Worm (Caenorhabditis elegans): Measurements from ENCODE around the gene col-169.

Gene col-169

DNA sequence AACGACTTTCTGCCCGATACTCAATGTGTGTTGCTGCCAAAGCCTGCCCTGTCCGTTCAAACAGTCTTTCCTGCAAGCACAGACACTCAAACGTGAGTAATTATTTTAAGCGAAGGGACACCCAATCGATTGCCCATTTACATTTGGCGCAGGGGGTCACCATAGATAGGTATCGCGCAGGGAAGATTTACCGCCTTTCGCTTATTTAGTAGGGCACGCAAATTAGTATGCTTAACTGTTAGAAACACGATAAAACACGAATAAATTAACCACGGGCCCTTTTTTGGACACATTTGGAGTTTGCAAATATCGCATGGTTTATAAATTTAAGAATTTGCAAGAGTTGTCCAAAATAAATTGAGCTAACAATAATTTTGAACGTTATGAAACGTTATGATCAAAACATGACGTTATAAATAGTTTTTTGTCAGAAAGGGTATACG lies 32.5 kb upstream of the col-169 start (continued):
- TF ChIP-seq nhr-25 (tag; optimal IDR thresholded peaks at IDR 0.05; ENCODE audit: borderline replicate concordance, insufficient read depth) (peak; percentile 98), dpl-1 (GFP tag; optimal IDR thresholded peaks at IDR 0.05) (peak; percentile 74), cey-2 (tag; optimal IDR thresholded peaks at IDR 0.05; ENCODE audit: borderline replicate concordance, insufficient read depth) (peak; percentile 56), snpc-4 (tag; optimal IDR thresholded peaks at IDR 0.05) (peak; percentile 62), R02D3.7 (tag; optimal IDR thresholded peaks at IDR 0.05) (no peak), ztf-7 (tag; optimal IDR thresholded peaks at IDR 0.05) (peak; percentile 94), duxl-1 (tag; optimal IDR thresholded peaks at IDR 0.05; ENCODE audit: poor library complexity) (peak; percentile 99), nhr-111 (GFP tag; optimal IDR thresholded peaks at IDR 0.05) (peak; percentile 44), daf-8 (GFP tag; IDR thresholded peaks at IDR 0.05) (0 out of 2 replicates have a peak, but pooled peaks have one; percentile 83), zip-2 (tag; optimal IDR thresholded peaks at IDR 0.05) (peak; percentile 97), lin-39 (tag; optimal IDR thresholded peaks at IDR 0.05) (peak; percentile 84), unc-39 (tag; optimal IDR thresholded peaks at IDR 0.05) (no peak), rbr-2 (tag; optimal IDR thresholded peaks at IDR 0.05) (peak; percentile 99), lim-7 (GFP tag; IDR thresholded peaks at IDR 0.05) (peak; percentile 53; the same call in 1 of the 2 replicates), mxl-2 (GFP tag; conservative IDR thresholded peaks at IDR 0.05) (peak; percentile 91), dmd-8 (GFP tag; IDR thresholded peaks at IDR 0.05) (peak; percentile 83), hlh-30 (tag; optimal IDR thresholded peaks at IDR 0.05; ENCODE audit: insufficient read depth) (peak; percentile 95), D1046.2 (GFP tag; IDR thresholded peaks at IDR 0.05) (peak; percentile 95), ceh-82 (tag; optimal IDR thresholded peaks at IDR 0.05) (peak; percentile 96), aly-2 (tag; optimal IDR thresholded peaks at IDR 0.05) (no peak), zip-11 (GFP tag; IDR thresholded peaks at IDR 0.05) (0 out of 2 replicates have a peak, but pooled peaks have one; percentile 38), egl-43 (GFP tag; IDR thresholded peaks at IDR 0.05) (peak; percentile 100), gei-8 (GFP tag; optimal IDR thresholded peaks at IDR 0.05) (peak; percentile 96), ztf-11 (tag; optimal IDR thresholded peaks at IDR 0.05) (peak; percentile 96), nhr-41 (GFP tag; IDR thresholded peaks at IDR 0.05) (peak; percentile 91), hif-1 (tag; optimal IDR thresholded peaks at IDR 0.05) (peak; percentile 85 to 92), sdz-12 (GFP tag; optimal IDR thresholded peaks at IDR 0.05) (peak; percentile 85), tra-1 (GFP tag; IDR thresholded peaks at IDR 0.05) (peak; percentile 98), daf-19 (GFP tag; conservative IDR thresholded peaks at IDR 0.05) (peak; percentile 97), egl-27 (tag; optimal IDR thresholded peaks at IDR 0.05) (peak; percentile 95), F37D6.2 (tag; optimal IDR thresholded peaks at IDR 0.05) (peak; percentile 99), tag-97 (GFP tag; IDR thresholded peaks at IDR 0.05) (peak; percentile 91; the same call in 1 of the 2 replicates), ZK546.5 (tag; optimal IDR thresholded peaks at IDR 0.05) (peak; percentile 53 to 80), madf-5 (GFP tag; IDR thresholded peaks at IDR 0.05) (peak; percentile 65 to 98; a peak in 3 of 4 replicates), attf-4 (tag; optimal IDR thresholded peaks at IDR 0.05) (peak; percentile 77), zfp-2 (tag; optimal IDR thresholded peaks at IDR 0.05) (peak; percentile 91), nhr-76 (tag; optimal IDR thresholded peaks at IDR 0.05) (peak; percentile 84), lin-15B (tag; optimal IDR thresholded peaks at IDR 0.05) (peak; percentile 80), ZK337.2 (GFP tag; IDR thresholded peaks at IDR 0.05) (peak; percentile 88), vab-7 (GFP tag; IDR thresholded peaks at IDR 0.05) (peak; percentile 98), ceh-20 (GFP tag; IDR thresholded peaks at IDR 0.05) (peak; percentile 99), unc-62 (GFP tag; optimal IDR thresholded peaks at IDR 0.05 in 1 of 2) (peak; percentile 93 to 100), unc-62 (tag; optimal IDR thresholded peaks at IDR 0.05) (peak; percentile 91), ama-1 (optimal IDR thresholded peaks at IDR 0.05) (no peak), T26A8.4 (GFP tag; IDR thresholded peaks at IDR 0.05) (peak; percentile 100), nhr-10 (tag; optimal IDR thresholded peaks at IDR 0.05) (peak; percentile 100), nhr-77 (tag; optimal IDR thresholded peaks at IDR 0.05) (peak; percentile 100), pha-4 (GFP tag; IDR thresholded peaks at IDR 0.05) (peak; percentile 97), pha-4 (tag; optimal IDR thresholded peaks at IDR 0.05) (peak; percentile 88), zag-1 (tag; optimal IDR thresholded peaks at IDR 0.05) (peak; percentile 99), php-3 (GFP tag; IDR thresholded peaks at IDR 0.05) (peak; percentile 98), mdt-29 (GFP tag; IDR thresholded peaks at IDR 0.05) (peak; percentile 96)

Measured in whole organism, L4 larva.